Fruit fly (Drosophila melanogaster): ENCODE measurements around the gene CG7465.

- no peak for TF ChIP-seq esn (GFP tag; optimal IDR thresholded peaks at IDR 0.05)
- TF ChIP-seq CG6854 (GFP tag; optimal IDR thresholded peaks at IDR 0.05): no peak
- no peak for TF ChIP-seq Gug (GFP tag; IDR thresholded peaks at IDR 0.05)
- no peak for TF ChIP-seq CG16779 (tag; optimal IDR thresholded peaks at IDR 0.05)
These were observed 28.2 kb downstream of the CG7465 start, which contains the start of gene NT1 for dm6 chr3L:4508307-4508706.
